Fruit fly (Drosophila melanogaster) whole organism, embryonic: Measurements from ENCODE around the gene Kdm5.

Source experiments
- Abd-B ChIP-seq: fragments of 200-800 bp; sonication (Bioruptor generic); optimal IDR thresholded peaks from 2 replicates; lab custom pipeline; 2018; ENCODE audit warnings: missing biosample characterization, mild to moderate bottlenecking, missing genetic modification characterization, moderate library complexity
- Aef1 ChIP-seq: fragments of 200-800 bp; sonication (Bioruptor generic); IDR thresholded peaks from 3 replicates; pipeline ENCODE4 v1.3.6; 2022; ENCODE audit warnings: missing biosample characterization, missing genetic modification characterization
- Bteb2 ChIP-seq: fragments of 200-800 bp; sonication (Bioruptor generic); optimal IDR thresholded peaks from 2 replicates; lab custom pipeline; 2016; ENCODE audit warnings: missing biosample characterization, missing genetic modification characterization
- CG10565 ChIP-seq: fragments of 200-800 bp; sonication (Bioruptor generic); optimal IDR thresholded peaks from 3 replicates; lab custom pipeline; 2016; ENCODE audit warnings: missing biosample characterization, mild to moderate bottlenecking, missing genetic modification characterization
- CG10979 ChIP-seq: fragments of 200-800 bp; sonication (Bioruptor generic); optimal IDR thresholded peaks from 2 replicates; lab custom pipeline; 2018; ENCODE audit warnings: missing biosample characterization, mild to moderate bottlenecking, missing genetic modification characterization, moderate library complexity
- CG11560 ChIP-seq: fragments of 200-800 bp; sonication (Bioruptor generic); IDR thresholded peaks from 3 replicates; pipeline ENCODE4 v1.3.6; 2022; ENCODE audit warnings: missing biosample characterization, missing genetic modification characterization
- CG12659 ChIP-seq: fragments of 200-800 bp; sonication (Bioruptor generic); optimal IDR thresholded peaks from 3 replicates; lab custom pipeline; 2017; ENCODE audit warnings: mild to moderate bottlenecking, missing biosample characterization, missing genetic modification reagents, missing genetic modification characterization
- CG13624 ChIP-seq: fragments of 200-800 bp; sonication (Bioruptor generic); optimal IDR thresholded peaks from 2 replicates; lab custom pipeline; 2016; ENCODE audit warnings: missing biosample characterization, missing genetic modification characterization
- CG15479 ChIP-seq: fragments of 200-800 bp; sonication (Bioruptor generic); optimal IDR thresholded peaks from 3 replicates; lab custom pipeline; 2019; ENCODE audit warnings: missing biosample characterization, mild to moderate bottlenecking, missing genetic modification characterization, moderate library complexity
- CG18764 ChIP-seq: fragments of 200-800 bp; sonication (Bioruptor generic); optimal IDR thresholded peaks from 3 replicates; lab custom pipeline; 2016; ENCODE audit warnings: missing biosample characterization, missing genetic modification characterization
- CG30431 ChIP-seq: fragments of 200-800 bp; sonication (Bioruptor generic); optimal IDR thresholded peaks from 2 replicates; lab custom pipeline; 2017; ENCODE audit warnings: missing biosample characterization, missing genetic modification characterization
- CG31441 ChIP-seq: fragments of 200-800 bp; sonication (Bioruptor generic); IDR thresholded peaks from 2 replicates; pipeline ENCODE4 v1.3.6; 2022; ENCODE audit warnings: missing biosample characterization, missing genetic modification characterization
- CG3163 ChIP-seq: fragments of 200-800 bp; sonication (Bioruptor generic); optimal IDR thresholded peaks from 3 replicates; lab custom pipeline; 2016; ENCODE audit warnings: missing biosample characterization, missing genetic modification characterization
- CG32767 ChIP-seq: fragments of 200-800 bp; sonication (Bioruptor generic); IDR thresholded peaks from 2 replicates; pipeline ENCODE4 v1.3.6; 2022; ENCODE audit warnings: missing biosample characterization, missing genetic modification characterization
- CG3281 ChIP-seq: fragments of 200-800 bp; sonication (Bioruptor generic); optimal IDR thresholded peaks from 3 replicates; lab custom pipeline; 2017; ENCODE audit warnings: missing biosample characterization, mild to moderate bottlenecking, missing genetic modification characterization
- CG34224 ChIP-seq: fragments of 200-800 bp; sonication (Bioruptor generic); IDR thresholded peaks from 3 replicates; pipeline ENCODE4 v1.3.6; 2022; ENCODE audit warnings: missing biosample characterization, missing genetic modification characterization; ENCODE audit not compliant: partially characterized antibody
- CG7745 ChIP-seq: fragments of 200-800 bp; sonication (Bioruptor generic); optimal IDR thresholded peaks from 2 replicates; lab custom pipeline; 2018; ENCODE audit warnings: missing biosample characterization, mild to moderate bottlenecking, missing genetic modification characterization, moderate library complexity
- CG8281 ChIP-seq: fragments of 200-800 bp; sonication (Bioruptor generic); optimal IDR thresholded peaks from 2 replicates; lab custom pipeline; 2018; ENCODE audit warnings: missing biosample characterization, mild to moderate bottlenecking, missing genetic modification characterization, moderate library complexity
- CG8924 ChIP-seq: fragments of 200-800 bp; optimal IDR thresholded peaks from 3 replicates; lab custom pipeline; 2019; ENCODE audit warnings: missing biosample characterization, mild to moderate bottlenecking, missing genetic modification characterization, moderate library complexity
- Dbx ChIP-seq: fragments of 200-800 bp; sonication (Bioruptor generic); IDR thresholded peaks from 3 replicates; pipeline ENCODE4 v1.3.6; 2022; ENCODE audit warnings: missing biosample characterization, missing genetic modification characterization
- Hmr ChIP-seq: fragments of 200-800 bp; sonication (Bioruptor generic); optimal IDR thresholded peaks from 3 replicates; lab custom pipeline; 2017; ENCODE audit warnings: mild to moderate bottlenecking, missing biosample characterization, missing genetic modification reagents, missing genetic modification characterization
- Hr39 ChIP-seq: fragments of >200 bp; optimal IDR thresholded peaks from 2 replicates; lab custom pipeline; 2017
- Hsf ChIP-seq: fragments of 200-800 bp; sonication (Bioruptor generic); optimal IDR thresholded peaks from 3 replicates; lab custom pipeline; 2016; ENCODE audit warnings: missing biosample characterization, missing genetic modification characterization
- Jarid2 ChIP-seq: fragments of 200-800 bp; sonication (Bioruptor generic); optimal IDR thresholded peaks from 3 replicates; lab custom pipeline; 2017; ENCODE audit warnings: mild to moderate bottlenecking, missing biosample characterization, missing genetic modification reagents, missing genetic modification characterization
- Med ChIP-seq: fragments of 200-800 bp; sonication (Bioruptor generic); peaks from one replicate; lab custom pipeline; 2016; ENCODE audit warnings: missing biosample characterization, missing genetic modification characterization, mild to moderate bottlenecking, inconsistent platforms, moderate library complexity
- NFAT ChIP-seq: fragments of 200-800 bp; sonication (Bioruptor generic); IDR thresholded peaks from 2 replicates; pipeline ENCODE4 v1.3.6; 2022; ENCODE audit warnings: missing biosample characterization, missing genetic modification characterization
- Pdp1 ChIP-seq, 2 experiments: fragments of 200-800 bp; sonication (Bioruptor generic); optimal IDR thresholded peaks; 3 replicates each; lab custom pipeline; 2016; ENCODE audit warnings: missing biosample characterization in 2 of 2, missing genetic modification characterization in 2 of 2, mild to moderate bottlenecking in 1 of 2, moderate library complexity in 1 of 2
- Stat92E ChIP-seq, 3 experiments: fragments of >200 bp in 2 of 3; fragments of 200-800 bp in 1 of 3; sonication (Bioruptor generic) in 1 of 3; optimal IDR thresholded peaks; 2 replicates each; lab custom pipeline; 2017 to 2019; ENCODE audit warnings: missing biosample characterization in 3 of 3, missing genetic modification characterization in 3 of 3, mild to moderate bottlenecking in 1 of 3, moderate library complexity in 1 of 3
- Trl ChIP-seq, 3 experiments: fragments of >200 bp in 2 of 3; fragments of 200-800 bp in 1 of 3; sonication (Bioruptor generic) in 1 of 3; optimal IDR thresholded peaks; 2 replicates in 1 of 3; 3 replicates in 2 of 3; lab custom pipeline; 2016 to 2017; ENCODE audit warnings: missing biosample characterization in 1 of 3, missing genetic modification characterization in 1 of 3
- YL-1 ChIP-seq: fragments of 200-800 bp; sonication (Bioruptor generic); optimal IDR thresholded peaks from 3 replicates; lab custom pipeline; 2017; ENCODE audit warnings: missing biosample characterization, mild to moderate bottlenecking, missing genetic modification characterization
- amos ChIP-seq: fragments of 200-800 bp; sonication (Bioruptor generic); IDR thresholded peaks from 2 replicates; pipeline ENCODE4 v1.3.6; 2022; ENCODE audit warnings: missing biosample characterization, missing genetic modification characterization; ENCODE audit not compliant: partially characterized antibody
- ase ChIP-seq: fragments of 200-800 bp; sonication (Bioruptor generic); IDR thresholded peaks from 3 replicates; pipeline ENCODE4 v1.3.6; 2022; ENCODE audit warnings: missing biosample characterization, missing genetic modification characterization
- btn ChIP-seq: fragments of 200-800 bp; sonication (Bioruptor generic); optimal IDR thresholded peaks from 2 replicates; lab custom pipeline; 2016; ENCODE audit warnings: missing biosample characterization, missing genetic modification characterization
- crol ChIP-seq: fragments of 200-800 bp; sonication (Bioruptor generic); IDR thresholded peaks from 2 replicates; pipeline ENCODE4 v1.3.6; 2022; ENCODE audit warnings: missing biosample characterization, missing genetic modification characterization
- crp ChIP-seq, 2 experiments: fragments of 200-800 bp; sonication (Bioruptor generic); optimal IDR thresholded peaks; 2 replicates in 1 of 2; 3 replicates in 1 of 2; lab custom pipeline; 2017; ENCODE audit warnings: missing biosample characterization in 2 of 2, missing genetic modification characterization in 2 of 2, mild to moderate bottlenecking in 1 of 2, moderate library complexity in 1 of 2
- eve ChIP-seq, 2 experiments: fragments of >200 bp; optimal IDR thresholded peaks; 2 replicates each; lab custom pipeline; 2017; ENCODE audit warnings: missing biosample characterization in 2 of 2, missing genetic modification characterization in 2 of 2
- gt ChIP-seq: fragments of 200-800 bp; sonication (Bioruptor generic); IDR thresholded peaks from 2 replicates; pipeline ENCODE4 v1.3.6; 2022; ENCODE audit warnings: missing biosample characterization, missing genetic modification characterization
- hbn ChIP-seq: fragments of 200-800 bp; sonication (Bioruptor generic); IDR thresholded peaks from 2 replicates; pipeline ENCODE4 v1.3.6; 2022; ENCODE audit warnings: missing biosample characterization, missing genetic modification characterization; ENCODE audit not compliant: partially characterized antibody
- hkb ChIP-seq, 2 experiments: fragments of 200-800 bp in 1 of 2; fragments of >200 bp in 1 of 2; sonication (Bioruptor generic) in 1 of 2; IDR thresholded peaks in 1 of 2; optimal IDR thresholded peaks in 1 of 2; 2 replicates each; pipeline versions ENCODE4 v1.3.6 to Lab custom; 2017 to 2022; ENCODE audit warnings: missing biosample characterization in 1 of 2, missing genetic modification characterization in 1 of 2
- lilli ChIP-seq: fragments of 200-800 bp; sonication (Bioruptor generic); optimal IDR thresholded peaks from 3 replicates; lab custom pipeline; 2016; ENCODE audit warnings: missing biosample characterization, missing genetic modification characterization
- lov ChIP-seq, 2 experiments: fragments of 200-800 bp in 1 of 2; fragments of >200 bp in 1 of 2; sonication (Bioruptor generic) in 1 of 2; IDR thresholded peaks in 1 of 2; optimal IDR thresholded peaks in 1 of 2; 2 replicates in 1 of 2; 3 replicates in 1 of 2; pipeline versions ENCODE4 v1.3.6 to Lab custom; 2017 to 2022; ENCODE audit warnings: missing biosample characterization in 1 of 2, missing genetic modification characterization in 1 of 2
- pfk ChIP-seq: fragments of 200-800 bp; sonication (Bioruptor generic); optimal IDR thresholded peaks from 2 replicates; lab custom pipeline; 2018; ENCODE audit warnings: missing biosample characterization, mild to moderate bottlenecking, missing genetic modification characterization, moderate library complexity
- prd ChIP-seq, 3 experiments: fragments of >200 bp in 2 of 3; fragments of 200-800 bp in 1 of 3; sonication (Bioruptor generic) in 1 of 3; optimal IDR thresholded peaks in 2 of 3; IDR thresholded peaks in 1 of 3; 2 replicates in 2 of 3; 3 replicates in 1 of 3; pipeline versions ENCODE4 v1.3.6 to Lab custom; 2017 to 2022; ENCODE audit warnings: missing biosample characterization in 1 of 3, missing genetic modification characterization in 1 of 3
- repo ChIP-seq: fragments of 200-800 bp; sonication (Bioruptor generic); optimal IDR thresholded peaks from 2 replicates; lab custom pipeline; 2016; ENCODE audit warnings: missing biosample characterization, missing genetic modification characterization
- schlank ChIP-seq: fragments of 200-800 bp; sonication (Bioruptor generic); optimal IDR thresholded peaks from 2 replicates; lab custom pipeline; 2018; ENCODE audit warnings: missing biosample characterization, mild to moderate bottlenecking, missing genetic modification characterization
- sima ChIP-seq: fragments of 200-800 bp; sonication (Bioruptor generic); optimal IDR thresholded peaks from 2 replicates; lab custom pipeline; 2016; ENCODE audit warnings: missing biosample characterization, missing genetic modification characterization
- toy ChIP-seq: fragments of 200-800 bp; sonication (Bioruptor generic); IDR thresholded peaks from 2 replicates; pipeline ENCODE4 v1.3.6; 2022; ENCODE audit warnings: missing biosample characterization, missing genetic modification characterization

Gene Kdm5

dm6 chr2L:5972588-5973236, 26.6 kb downstream of the Kdm5 start (continued):
- TF ChIP-seq Abd-B (GFP tag; lab: Kevin White, UChicago) (no peak), gt (GFP tag; lab: Robert Waterston, UW) (no peak), CG13624 (GFP tag; lab: Kevin White, UChicago) (no peak), pfk (GFP tag; lab: Kevin White, UChicago) (no peak), Pdp1 (GFP tag; optimal IDR thresholded peaks at IDR 0.05; lab: Kevin White, UChicago) (peak in 1 of 2 experiments; percentile 41), CG32767 (GFP tag; lab: Robert Waterston, UW) (peak; percentile 20; the same call in 1 of the 2 replicates), CG8924 (tag; lab: Kevin White, UChicago) (no peak), crol (GFP tag; lab: Robert Waterston, UW) (peak; percentile 69; the same call in 1 of the 2 replicates), CG31441 (GFP tag; lab: Robert Waterston, UW) (0 out of 2 replicates have a peak, but pooled peaks have one; percentile 19), Bteb2 (GFP tag; lab: Kevin White, UChicago) (no peak), CG15479 (no peak), CG3163 (GFP tag; lab: Kevin White, UChicago) (no peak), btn (no peak), CG10979 (tag; lab: Kevin White, UChicago) (no peak), crp (GFP tag; optimal IDR thresholded peaks at IDR 0.05; lab: Kevin White, UChicago) (no peak), Dbx (GFP tag; lab: Robert Waterston, UW) (no peak), CG3281 (GFP tag; lab: Kevin White, UChicago) (no peak), Hsf (GFP tag; lab: Kevin White, UChicago) (no peak), prd (optimal IDR thresholded peaks at IDR 0.05; lab: Kevin White, UChicago) (no peak), prd (GFP tag; IDR thresholded peaks at IDR 0.05; lab: Robert Waterston, UW) (no peak), Aef1 (GFP tag; lab: Robert Waterston, UW) (no peak), repo (GFP tag; lab: Kevin White, UChicago) (no peak), NFAT (GFP tag; lab: Robert Waterston, UW) (no peak), amos (GFP tag; lab: Robert Waterston, UW) (no peak), Trl (optimal IDR thresholded peaks at IDR 0.05; lab: Kevin White, UChicago) (peak; percentile 30 to 58), Trl (GFP tag; optimal IDR thresholded peaks at IDR 0.05; lab: Kevin White, UChicago) (no peak), lilli (GFP tag; lab: Kevin White, UChicago) (no peak), Med (GFP tag; lab: Kevin White, UChicago) (no peak)

- TF ChIP-seq Jarid2 (GFP tag; lab: Kevin White, UChicago) (no peak), CG30431 (GFP tag; lab: Kevin White, UChicago) (no peak), Hr39 (lab: Kevin White, UChicago) (no peak), CG7745 (tag; lab: Kevin White, UChicago) (no peak), CG11560 (tag; lab: Robert Waterston, UW) (0 out of 3 replicates have a peak, but pooled peaks have one; percentile 31), CG10565 (no peak), toy (GFP tag; lab: Robert Waterston, UW) (no peak), hbn (GFP tag; lab: Robert Waterston, UW) (no peak), Hmr (no peak), CG8281 (tag; lab: Kevin White, UChicago) (no peak), CG18764 (GFP tag; lab: Kevin White, UChicago) (no peak), ase (GFP tag; lab: Robert Waterston, UW) (no peak), lov (optimal IDR thresholded peaks at IDR 0.05; lab: Kevin White, UChicago) (no peak), lov (GFP tag; IDR thresholded peaks at IDR 0.05; lab: Robert Waterston, UW) (no peak), YL-1 (no peak), sima (no peak), Stat92E (GFP tag; optimal IDR thresholded peaks at IDR 0.05; lab: Kevin White, UChicago) (no peak), hkb (optimal IDR thresholded peaks at IDR 0.05; lab: Kevin White, UChicago) (no peak), hkb (GFP tag; IDR thresholded peaks at IDR 0.05; lab: Robert Waterston, UW) (peak; percentile 34; the same call in 1 of the 2 replicates), CG12659 (GFP tag; lab: Kevin White, UChicago) (no peak), CG34224 (GFP tag; lab: Robert Waterston, UW) (no peak), eve (GFP tag; optimal IDR thresholded peaks at IDR 0.05; lab: Kevin White, UChicago) (no peak), schlank (tag; lab: Kevin White, UChicago) (no peak)
Measured at dm6 chr2L:5972005-5972404, 27.3 kb downstream of the Kdm5 start.
